Worm (Caenorhabditis elegans) whole organism, L2 larva: Measurements from ENCODE around the gene F41B5.1.

Experiments
- ZK546.5 ChIP-seq: sonication (generic microtip); optimal IDR thresholded peaks from 2 replicates; lab custom pipeline; 2017; ENCODE audit warnings: missing biosample characterization, missing genetic modification characterization
- alr-1 ChIP-seq: fragments of 150-350 bp; optimal IDR thresholded peaks from 2 replicates; lab custom pipeline; 2014; ENCODE audit warnings: missing biosample characterization, missing genetic modification characterization
- elt-1 ChIP-seq: fragments of 150-350 bp; optimal IDR thresholded peaks from 2 replicates; lab custom pipeline; 2014; ENCODE audit warnings: missing biosample characterization, missing genetic modification characterization
- lin-13 ChIP-seq: fragments of 150-350 bp; optimal IDR thresholded peaks from 2 replicates; lab custom pipeline; 2014; ENCODE audit warnings: missing biosample characterization, missing genetic modification reagents, missing genetic modification characterization
- nhr-11 ChIP-seq: fragments of 150-350 bp; optimal IDR thresholded peaks from 2 replicates; lab custom pipeline; 2014; ENCODE audit warnings: missing biosample characterization, missing genetic modification characterization
- nhr-12 ChIP-seq: fragments of 150-350 bp; optimal IDR thresholded peaks from 2 replicates; lab custom pipeline; 2014; ENCODE audit warnings: missing biosample characterization, missing genetic modification characterization
- nhr-23 ChIP-seq: fragments of 150-350 bp; optimal IDR thresholded peaks from 2 replicates; lab custom pipeline; 2014; ENCODE audit warnings: missing biosample characterization, missing genetic modification reagents, missing genetic modification characterization
- nhr-25 ChIP-seq: fragments of 150-350 bp; sonication (generic microtip); optimal IDR thresholded peaks from 3 replicates; lab custom pipeline; 2014; ENCODE audit warnings: missing biosample characterization, missing genetic modification characterization
- nhr-77 ChIP-seq: fragments of 150-350 bp; optimal IDR thresholded peaks from 2 replicates; lab custom pipeline; 2014; ENCODE audit warnings: missing biosample characterization, missing genetic modification characterization
- unc-62 ChIP-seq: fragments of 150-350 bp; optimal IDR thresholded peaks from 2 replicates; lab custom pipeline; 2014; ENCODE audit warnings: missing biosample characterization, missing genetic modification reagents, missing genetic modification characterization

DNA sequence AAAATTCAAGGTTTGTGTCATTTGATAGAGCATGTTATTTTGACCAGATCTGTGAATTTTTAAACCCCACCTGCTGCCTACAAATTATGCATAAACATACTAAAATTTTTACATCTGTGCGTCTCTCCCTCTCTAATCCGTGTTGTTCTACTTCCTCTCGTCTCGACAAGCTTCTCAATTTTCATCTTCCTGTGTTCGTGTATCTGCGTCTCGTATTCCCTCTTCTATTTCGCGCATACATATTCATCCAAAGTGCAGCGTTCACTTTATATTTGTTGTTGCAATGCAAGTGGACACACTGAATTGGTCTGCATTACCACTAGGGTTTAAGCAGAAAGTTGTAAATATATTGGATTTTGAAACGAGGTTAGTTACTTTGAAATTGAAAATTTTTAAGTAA lies 23.2 kb downstream of the F41B5.1 start, which contains the start of gene fbxa-137:
- TF ChIP-seq nhr-77 (tag; lab: Kevin White, UChicago): no peak
- no peak for TF ChIP-seq ZK546.5
- no peak for TF ChIP-seq nhr-23 (tag; lab: Kevin White, UChicago)
- TF ChIP-seq unc-62 (GFP tag; lab: Kevin White, UChicago): no peak
- no peak for TF ChIP-seq elt-1 (tag; lab: Kevin White, UChicago)
- TF ChIP-seq nhr-12 (tag; lab: Kevin White, UChicago): no peak
- no peak for TF ChIP-seq lin-13 (GFP tag; lab: Kevin White, UChicago)
- TF ChIP-seq alr-1 (tag; lab: Kevin White, UChicago): no peak
- TF ChIP-seq nhr-11: no peak
- no peak for TF ChIP-seq nhr-25 (tag; lab: Kevin White, UChicago)
